Worm (Caenorhabditis elegans): ENCODE results near the gene egg-3.

- TF ChIP-seq aly-2 (tag; optimal IDR thresholded peaks at IDR 0.05) (no peak), nhr-77 (tag; optimal IDR thresholded peaks at IDR 0.05) (no peak), fos-1 (tag; optimal IDR thresholded peaks at IDR 0.05) (no peak), mdl-1 (tag; optimal IDR thresholded peaks at IDR 0.05) (no peak), tbx-2 (tag; optimal IDR thresholded peaks at IDR 0.05) (no peak), skn-1 (tag; optimal IDR thresholded peaks at IDR 0.05) (no peak)
Observed at ce11 chrII:10912995-10913394, 28.8 kb upstream of the egg-3 start.
